Fruit fly (Drosophila melanogaster) whole organism, embryonic: Measurements from ENCODE around the gene gish.

ENCODE experiments used
- Blimp-1 ChIP-seq: fragments of 200-800 bp; sonication (Bioruptor generic); optimal IDR thresholded peaks from 3 replicates; lab custom pipeline; 2018; ENCODE audit warnings: missing biosample characterization, missing genetic modification characterization, mild to moderate bottlenecking, moderate library complexity, missing genetic modification reagents
- CG10147 ChIP-seq: fragments of 200-800 bp; sonication (Bioruptor generic); optimal IDR thresholded peaks from 2 replicates; lab custom pipeline; 2019; ENCODE audit warnings: missing biosample characterization, mild to moderate bottlenecking, missing genetic modification characterization, moderate library complexity
- CG1024 ChIP-seq: fragments of 200-800 bp; sonication (Bioruptor generic); IDR thresholded peaks from 2 replicates; pipeline ENCODE4 v1.3.6; 2022; ENCODE audit warnings: missing biosample characterization, missing genetic modification characterization
- CG10654 ChIP-seq: fragments of 200-800 bp; sonication (Bioruptor generic); optimal IDR thresholded peaks from 2 replicates; lab custom pipeline; 2016; ENCODE audit warnings: missing biosample characterization, missing genetic modification characterization
- CG11398 ChIP-seq: fragments of 200-800 bp; sonication (Bioruptor generic); optimal IDR thresholded peaks from 2 replicates; lab custom pipeline; 2016; ENCODE audit warnings: missing biosample characterization, missing genetic modification characterization
- CG11456 ChIP-seq: fragments of 200-800 bp; sonication (Bioruptor generic); IDR thresholded peaks from 3 replicates; pipeline ENCODE4 v1.3.6; 2022; ENCODE audit warnings: missing biosample characterization, missing genetic modification characterization
- CG12155 ChIP-seq: fragments of 200-800 bp; sonication (Bioruptor generic); optimal IDR thresholded peaks from 3 replicates; lab custom pipeline; 2016; ENCODE audit warnings: missing biosample characterization, missing genetic modification characterization
- CG12659 ChIP-seq: fragments of 200-800 bp; sonication (Bioruptor generic); optimal IDR thresholded peaks from 3 replicates; lab custom pipeline; 2017; ENCODE audit warnings: mild to moderate bottlenecking, missing biosample characterization, missing genetic modification reagents, missing genetic modification characterization
- CG12942 ChIP-seq: fragments of 200-800 bp; sonication (Bioruptor generic); optimal IDR thresholded peaks from 3 replicates; lab custom pipeline; 2016; ENCODE audit warnings: missing biosample characterization, missing genetic modification characterization
- CG14050 ChIP-seq: fragments of 200-800 bp; sonication (Bioruptor generic); IDR thresholded peaks from 3 replicates; pipeline ENCODE4 v1.3.6; 2022; ENCODE audit warnings: missing biosample characterization, missing genetic modification characterization
- CG15601 ChIP-seq: fragments of 200-800 bp; sonication (Bioruptor generic); optimal IDR thresholded peaks from 3 replicates; lab custom pipeline; 2019; ENCODE audit warnings: missing biosample characterization, mild to moderate bottlenecking, missing genetic modification characterization, moderate library complexity
- CG17385 ChIP-seq: fragments of 200-800 bp; sonication (Bioruptor generic); optimal IDR thresholded peaks from 3 replicates; lab custom pipeline; 2018; ENCODE audit warnings: missing biosample characterization, mild to moderate bottlenecking, missing genetic modification characterization
- CG17612 ChIP-seq: fragments of 200-800 bp; sonication (Bioruptor generic); IDR thresholded peaks from 2 replicates; pipeline ENCODE4 v1.3.6; 2022; ENCODE audit warnings: missing biosample characterization, missing genetic modification characterization
- CG18619 ChIP-seq: fragments of 200-800 bp; sonication (Bioruptor generic); optimal IDR thresholded peaks from 3 replicates; lab custom pipeline; 2017; ENCODE audit warnings: missing biosample characterization, mild to moderate bottlenecking, missing genetic modification characterization
- CG2678 ChIP-seq: fragments of 200-800 bp; sonication (Bioruptor generic); optimal IDR thresholded peaks from 3 replicates; lab custom pipeline; 2019; ENCODE audit warnings: missing biosample characterization, mild to moderate bottlenecking, missing genetic modification characterization, moderate library complexity
- CG3163 ChIP-seq: fragments of 200-800 bp; sonication (Bioruptor generic); optimal IDR thresholded peaks from 3 replicates; lab custom pipeline; 2016; ENCODE audit warnings: missing biosample characterization, missing genetic modification characterization
- CG7786 ChIP-seq: fragments of 200-800 bp; sonication (Bioruptor generic); optimal IDR thresholded peaks from 2 replicates; lab custom pipeline; 2016; ENCODE audit warnings: missing biosample characterization, missing genetic modification characterization
- CG7928 ChIP-seq: fragments of 200-800 bp; sonication (Bioruptor generic); optimal IDR thresholded peaks from 2 replicates; lab custom pipeline; 2017; ENCODE audit warnings: missing biosample characterization, mild to moderate bottlenecking, missing genetic modification characterization
- CG8388 ChIP-seq: fragments of 200-800 bp; sonication (Bioruptor generic); optimal IDR thresholded peaks from 2 replicates; lab custom pipeline; 2019; ENCODE audit warnings: missing biosample characterization, mild to moderate bottlenecking, missing genetic modification characterization, moderate library complexity
- Dip3 ChIP-seq: fragments of 200-800 bp; sonication (Bioruptor generic); optimal IDR thresholded peaks from 3 replicates; lab custom pipeline; 2016; ENCODE audit warnings: missing biosample characterization, missing genetic modification characterization
- Dp ChIP-seq: fragments of 200-800 bp; sonication (Bioruptor generic); optimal IDR thresholded peaks from 2 replicates; lab custom pipeline; 2018; ENCODE audit warnings: missing biosample characterization, mild to moderate bottlenecking, missing genetic modification characterization, moderate library complexity
- Ets65A ChIP-seq: fragments of 200-800 bp; sonication (Bioruptor generic); peaks from one replicate; lab custom pipeline; 2016; ENCODE audit warnings: missing biosample characterization, missing genetic modification characterization
- HLH54F ChIP-seq: fragments of 200-800 bp; sonication (Bioruptor generic); optimal IDR thresholded peaks from 3 replicates; lab custom pipeline; 2016; ENCODE audit warnings: missing biosample characterization, missing genetic modification characterization
- Hmr ChIP-seq: fragments of 200-800 bp; sonication (Bioruptor generic); optimal IDR thresholded peaks from 3 replicates; lab custom pipeline; 2017; ENCODE audit warnings: mild to moderate bottlenecking, missing biosample characterization, missing genetic modification reagents, missing genetic modification characterization
- Hr78 ChIP-seq, 2 experiments: fragments of 200-800 bp in 1 of 2; fragments of >200 bp in 1 of 2; sonication (Bioruptor generic) in 1 of 2; optimal IDR thresholded peaks; 2 replicates each; lab custom pipeline; 2017 to 2019; ENCODE audit warnings: missing biosample characterization in 2 of 2, missing genetic modification characterization in 2 of 2, mild to moderate bottlenecking in 1 of 2, moderate library complexity in 1 of 2
- Jarid2 ChIP-seq: fragments of 200-800 bp; sonication (Bioruptor generic); optimal IDR thresholded peaks from 3 replicates; lab custom pipeline; 2017; ENCODE audit warnings: mild to moderate bottlenecking, missing biosample characterization, missing genetic modification reagents, missing genetic modification characterization
- MBD-R2 ChIP-seq: fragments of 200-800 bp; sonication (Bioruptor generic); IDR thresholded peaks from 2 replicates; pipeline ENCODE4 v1.3.6; 2022; ENCODE audit warnings: missing biosample characterization, missing genetic modification characterization
- Meics ChIP-seq: fragments of 200-800 bp; sonication (Bioruptor generic); optimal IDR thresholded peaks from 2 replicates; lab custom pipeline; 2017; ENCODE audit warnings: missing biosample characterization, mild to moderate bottlenecking, missing genetic modification characterization
- Myb ChIP-seq: fragments of 200-800 bp; sonication (Bioruptor generic); optimal IDR thresholded peaks from 2 replicates; lab custom pipeline; 2016; ENCODE audit warnings: missing biosample characterization, missing genetic modification characterization
- Nf-YA ChIP-seq: fragments of 200-800 bp; sonication (Bioruptor generic); IDR thresholded peaks from 2 replicates; pipeline ENCODE4 v1.3.6; 2022; ENCODE audit warnings: missing biosample characterization, missing genetic modification characterization
- Oli ChIP-seq: fragments of 200-800 bp; sonication (Bioruptor generic); optimal IDR thresholded peaks from 2 replicates; lab custom pipeline; 2018; ENCODE audit warnings: missing biosample characterization, mild to moderate bottlenecking, missing genetic modification characterization, moderate library complexity
- Trl ChIP-seq, 3 experiments: fragments of >200 bp in 2 of 3; fragments of 200-800 bp in 1 of 3; sonication (Bioruptor generic) in 1 of 3; optimal IDR thresholded peaks; 2 replicates in 1 of 3; 3 replicates in 2 of 3; lab custom pipeline; 2016 to 2017; ENCODE audit warnings: missing biosample characterization in 1 of 3, missing genetic modification characterization in 1 of 3
- ase ChIP-seq: fragments of 200-800 bp; sonication (Bioruptor generic); IDR thresholded peaks from 3 replicates; pipeline ENCODE4 v1.3.6; 2022; ENCODE audit warnings: missing biosample characterization, missing genetic modification characterization
- bcd ChIP-seq: fragments of 200-800 bp; sonication (Bioruptor generic); optimal IDR thresholded peaks from 2 replicates; lab custom pipeline; 2017; ENCODE audit warnings: missing biosample characterization, mild to moderate bottlenecking, missing genetic modification characterization
- cas ChIP-seq: fragments of 200-800 bp; sonication (Bioruptor generic); IDR thresholded peaks from 2 replicates; pipeline ENCODE4 v1.3.6; 2022; ENCODE audit warnings: missing biosample characterization, missing genetic modification characterization
- croc ChIP-seq: fragments of 200-800 bp; sonication (Bioruptor generic); conservative IDR thresholded peaks from 3 replicates; pipeline ENCODE4 v1.3.6; 2022; ENCODE audit warnings: missing biosample characterization, missing genetic modification characterization
- dan ChIP-seq: fragments of 200-800 bp; sonication (Bioruptor generic); IDR thresholded peaks from 2 replicates; pipeline ENCODE4 v1.3.6; 2022; ENCODE audit warnings: missing biosample characterization, missing genetic modification characterization
- ftz-f1 ChIP-seq: fragments of 200-800 bp; sonication (Bioruptor generic); optimal IDR thresholded peaks from 2 replicates; lab custom pipeline; 2016; ENCODE audit warnings: missing biosample characterization, missing genetic modification characterization
- gce ChIP-seq: fragments of 200-800 bp; sonication (Bioruptor generic); IDR thresholded peaks from 3 replicates; pipeline ENCODE4 v1.3.6; 2022; ENCODE audit warnings: missing biosample characterization, missing genetic modification characterization
- gfzf ChIP-seq: fragments of 200-800 bp; sonication (Bioruptor generic); optimal IDR thresholded peaks from 2 replicates; lab custom pipeline; 2016; ENCODE audit warnings: missing biosample characterization, mild to moderate bottlenecking, missing genetic modification characterization, moderate library complexity
- mirr ChIP-seq: fragments of 200-800 bp; sonication (Bioruptor generic); optimal IDR thresholded peaks from 3 replicates; lab custom pipeline; 2018; ENCODE audit warnings: missing biosample characterization, mild to moderate bottlenecking, missing genetic modification characterization
- nau ChIP-seq: fragments of 200-800 bp; sonication (Bioruptor generic); optimal IDR thresholded peaks from 3 replicates; lab custom pipeline; 2017; ENCODE audit warnings: missing biosample characterization, mild to moderate bottlenecking, missing genetic modification characterization, missing genetic modification reagents
- odd ChIP-seq: fragments of 200-800 bp; sonication (Bioruptor generic); optimal IDR thresholded peaks from 2 replicates; lab custom pipeline; 2017; ENCODE audit warnings: missing biosample characterization, mild to moderate bottlenecking, missing genetic modification characterization
- otp ChIP-seq: fragments of 200-800 bp; sonication (Bioruptor generic); IDR thresholded peaks from 3 replicates; pipeline ENCODE4, ENCODE4 v1.3.6; 2022; ENCODE audit warnings: missing biosample characterization, missing genetic modification characterization
- pan ChIP-seq, 4 experiments: fragments of >200 bp in 3 of 4; fragments of 200-800 bp in 1 of 4; sonication (Bioruptor generic) in 1 of 4; optimal IDR thresholded peaks in 3 of 4; IDR thresholded peaks in 1 of 4; 2 replicates each; pipeline versions ENCODE4 v1.3.6 to Lab custom; 2017 to 2022; ENCODE audit warnings: missing biosample characterization in 2 of 4, missing genetic modification characterization in 2 of 4, mixed read lengths in 1 of 4
- ttk ChIP-seq: fragments of 200-800 bp; sonication (Bioruptor generic); IDR thresholded peaks from 2 replicates; pipeline ENCODE4 v2.1.2; 2022; ENCODE audit warnings: missing biosample characterization, missing genetic modification characterization
- yki ChIP-seq: fragments of >200 bp; optimal IDR thresholded peaks from 3 replicates; lab custom pipeline; 2018

Gene gish

dm6 chr3R:16249510-16249828 lies 22.8 kb upstream of the gish start (continued):
- TF ChIP-seq Meics (GFP tag; lab: Kevin White, UChicago) (peak; percentile 7), Myb (GFP tag; lab: Kevin White, UChicago) (peak; percentile 25), ftz-f1 (GFP tag; lab: Kevin White, UChicago) (peak; percentile 17), Dp (GFP tag; lab: Kevin White, UChicago) (peak; percentile 46), CG7928 (GFP tag; lab: Kevin White, UChicago) (peak; percentile 15), Jarid2 (GFP tag; lab: Kevin White, UChicago) (peak; percentile 16), HLH54F (GFP tag; lab: Kevin White, UChicago) (peak; percentile 10), CG1024 (no peak), CG2678 (tag; lab: Kevin White, UChicago) (peak; percentile 8), bcd (GFP tag; lab: Kevin White, UChicago) (peak; percentile 14), Hr78 (GFP tag; optimal IDR thresholded peaks at IDR 0.05; lab: Kevin White, UChicago) (no peak), gfzf (GFP tag; lab: Kevin White, UChicago) (peak; percentile 31), CG17612 (GFP tag; lab: Robert Waterston, UW) (no peak), CG17385 (GFP tag; lab: Kevin White, UChicago) (peak; percentile 62), CG10147 (peak; percentile 53), CG18619 (GFP tag; lab: Kevin White, UChicago) (peak; percentile 37), Oli (tag; lab: Kevin White, UChicago) (peak; percentile 4)
- TF ChIP-seq, all 482 proteins: peak for 22

DNA sequence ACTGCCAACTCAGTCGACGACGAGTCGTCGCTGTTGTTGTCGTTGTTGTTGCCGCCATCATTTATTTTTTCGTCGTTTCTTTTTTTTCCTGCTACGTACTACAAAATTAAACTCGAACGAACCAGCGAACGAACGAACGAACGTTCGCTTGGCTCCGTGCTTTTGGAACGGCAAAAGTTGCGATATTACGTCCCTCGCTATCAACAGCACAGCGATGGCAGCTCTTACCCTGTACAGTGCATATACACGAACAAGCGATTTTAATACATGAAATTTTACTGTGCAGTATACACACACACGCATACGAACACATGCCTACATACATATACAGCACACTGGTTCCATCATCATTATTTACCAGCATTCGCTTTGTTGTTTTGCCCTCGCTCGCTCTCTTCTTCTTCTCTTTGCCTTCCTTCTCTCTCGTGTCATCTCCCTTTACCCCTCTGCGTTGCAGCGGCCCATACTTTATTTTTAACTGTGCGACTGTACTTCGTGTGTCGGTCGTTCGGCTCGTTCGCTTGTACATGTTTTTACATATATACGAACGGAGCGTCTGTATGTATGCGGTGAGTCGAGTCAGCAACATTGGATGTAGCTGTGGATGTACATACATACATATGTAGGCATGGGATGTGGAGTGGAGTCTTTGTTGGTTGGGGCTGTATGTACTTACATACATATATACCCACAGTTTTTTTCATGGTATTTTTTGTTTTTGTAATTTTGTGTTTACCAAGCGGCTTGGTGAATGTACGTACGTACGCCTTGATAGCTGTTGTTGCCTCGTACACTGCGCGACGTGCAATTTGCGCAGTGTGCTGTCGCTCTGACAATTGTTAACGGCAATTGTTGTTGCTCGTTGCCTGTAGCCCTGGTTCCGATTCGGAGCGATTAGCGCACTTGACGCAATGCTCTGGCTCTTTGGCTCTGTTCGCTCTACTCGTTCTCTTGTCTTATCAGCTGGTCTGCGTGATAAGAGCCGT lies 22.1 kb upstream of the gish start:
- no peak for TF ChIP-seq ase (GFP tag; lab: Robert Waterston, UW)
- peak; percentile 7 for TF ChIP-seq CG11398 (GFP tag; lab: Kevin White, UChicago)
- no peak for TF ChIP-seq CG8388 (GFP tag; lab: Kevin White, UChicago)
- TF ChIP-seq Nf-YA (GFP tag; lab: Robert Waterston, UW) = no peak
- peak; percentile 99 for TF ChIP-seq CG17385 (GFP tag; lab: Kevin White, UChicago)
- no peak for TF ChIP-seq pan (optimal IDR thresholded peaks at IDR 0.05; lab: Kevin White, UChicago)
- TF ChIP-seq pan (GFP tag; optimal IDR thresholded peaks at IDR 0.05 in 1 of 2, IDR thresholded peaks at IDR 0.05 in 1 of 2) = no peak
- TF ChIP-seq Trl (optimal IDR thresholded peaks at IDR 0.05; lab: Kevin White, UChicago) = peak; percentile 88 to 92
- peak; percentile 11 for TF ChIP-seq Trl (GFP tag; optimal IDR thresholded peaks at IDR 0.05; lab: Kevin White, UChicago)
- TF ChIP-seq yki (lab: Kevin White, UChicago) = peak; percentile 36
- peak; percentile 2 for TF ChIP-seq nau
- TF ChIP-seq CG3163 = peak; percentile 81
- no peak for TF ChIP-seq Blimp-1 (GFP tag; lab: Kevin White, UChicago)
- peak; percentile 50 for TF ChIP-seq Meics (GFP tag; lab: Kevin White, UChicago)
- peak; percentile 81 for TF ChIP-seq CG12659 (GFP tag; lab: Kevin White, UChicago)
- no peak for TF ChIP-seq ttk (GFP tag; lab: Robert Waterston, UW)
- no peak for TF ChIP-seq cas (GFP tag; lab: Robert Waterston, UW)
- no peak for TF ChIP-seq Ets65A
- no peak for TF ChIP-seq gce
- peak; percentile 13 for TF ChIP-seq CG7786 (GFP tag; lab: Kevin White, UChicago)
- peak; percentile 25 for TF ChIP-seq CG15601 (tag; lab: Kevin White, UChicago)
- TF ChIP-seq CG10654 (GFP tag; lab: Kevin White, UChicago) = no peak
- peak; percentile 21 for TF ChIP-seq Dip3
- TF ChIP-seq mirr (GFP tag; lab: Kevin White, UChicago) = peak; percentile 94
- peak; percentile 80 for TF ChIP-seq CG12155
- no peak for TF ChIP-seq odd (GFP tag; lab: Kevin White, UChicago)
- no peak for TF ChIP-seq MBD-R2 (GFP tag; lab: Robert Waterston, UW)
- no peak for TF ChIP-seq dan (GFP tag; lab: Robert Waterston, UW)
- no peak for TF ChIP-seq CG14050
- no peak for TF ChIP-seq croc (GFP tag; lab: Robert Waterston, UW)
- TF ChIP-seq CG12942 (GFP tag; lab: Kevin White, UChicago) = peak; percentile 39
- TF ChIP-seq Hmr (GFP tag; lab: Kevin White, UChicago) = peak; percentile 63
- TF ChIP-seq otp (GFP tag; lab: Robert Waterston, UW) = no peak
- no peak for TF ChIP-seq CG11456
